Fruit fly (Drosophila melanogaster): ENCODE results near the gene CG32669.

CG32669 gene

DNA sequence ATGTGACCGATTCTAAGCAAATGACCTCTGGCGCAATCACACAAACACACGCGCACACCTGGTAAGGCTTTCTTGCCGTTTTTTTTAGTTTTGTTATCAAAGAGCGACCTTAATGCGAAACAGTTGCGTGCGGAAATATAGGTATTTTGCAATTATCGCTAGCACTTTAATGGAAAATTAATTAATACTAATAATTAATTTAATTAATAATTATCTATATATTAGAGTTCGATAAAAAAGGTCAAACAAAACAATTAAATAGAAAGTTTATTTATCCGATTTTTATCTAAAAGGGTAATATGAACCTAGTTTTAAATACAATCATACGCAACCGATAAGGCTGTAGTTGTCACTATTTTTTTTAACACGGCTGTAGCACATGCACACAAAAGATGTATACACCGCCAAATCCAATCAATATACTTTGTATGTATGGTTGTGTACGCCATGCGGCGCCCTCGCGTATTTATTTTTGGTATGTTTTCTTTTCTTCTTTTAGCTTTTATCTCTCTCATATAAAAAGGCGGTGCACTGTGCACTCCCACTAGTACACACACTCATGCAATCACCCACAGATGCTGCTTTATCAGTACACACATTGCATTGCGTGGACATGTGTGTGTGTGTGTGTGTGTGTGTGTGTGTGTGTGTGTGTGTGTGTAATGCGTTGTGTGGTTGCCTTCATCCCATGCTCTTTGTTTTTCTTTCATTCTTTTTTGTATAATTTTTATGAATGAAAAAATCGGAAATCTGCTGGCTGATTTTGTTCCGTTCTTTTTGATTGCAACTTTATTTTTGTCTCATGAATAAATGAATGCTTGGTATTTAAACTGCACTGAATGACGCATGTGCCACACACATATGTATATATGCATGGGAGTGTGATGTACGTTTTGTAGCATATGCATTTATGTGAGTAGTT lies 42.2 kb downstream of the CG32669 start (continued):
- no peak for TF ChIP-seq CG13894 (tag; optimal IDR thresholded peaks at IDR 0.05)
- TF ChIP-seq eyg (GFP tag; optimal IDR thresholded peaks at IDR 0.05) = no peak
- TF ChIP-seq chm (GFP tag; IDR thresholded peaks at IDR 0.05) = no peak
- TF ChIP-seq wek (GFP tag; optimal IDR thresholded peaks at IDR 0.05) = no peak
- no peak for TF ChIP-seq hkb (optimal IDR thresholded peaks at IDR 0.05)
- peak; percentile 65 for TF ChIP-seq hkb (GFP tag; IDR thresholded peaks at IDR 0.05)
- TF ChIP-seq CG9817 (tag; optimal IDR thresholded peaks at IDR 0.05) = peak; percentile 42
- TF ChIP-seq Med (GFP tag) = peak; percentile 20
- TF ChIP-seq pum (GFP tag; optimal IDR thresholded peaks at IDR 0.05) = no peak
- TF ChIP-seq CG1603 (tag; optimal IDR thresholded peaks at IDR 0.05) = no peak
- TF ChIP-seq slbo (GFP tag; IDR thresholded peaks at IDR 0.05) = peak; percentile 31; the same call in 1 of the 2 replicates
- peak; percentile 69 for TF ChIP-seq odd (GFP tag; optimal IDR thresholded peaks at IDR 0.05)
- no peak for TF ChIP-seq yki (optimal IDR thresholded peaks at IDR 0.05)
- no peak for TF ChIP-seq otp (GFP tag; IDR thresholded peaks at IDR 0.05)
- TF ChIP-seq wor (GFP tag; IDR thresholded peaks at IDR 0.05) = peak; percentile 53
- peak; percentile 62 for TF ChIP-seq Hr3 (GFP tag; optimal IDR thresholded peaks at IDR 0.05)
- peak; percentile 59; the same call in 1 of the 2 replicates for TF ChIP-seq lmd (GFP tag; IDR thresholded peaks at IDR 0.05)
- no peak for TF ChIP-seq CG3163 (GFP tag; optimal IDR thresholded peaks at IDR 0.05)
- TF ChIP-seq Ssrp (tag; optimal IDR thresholded peaks at IDR 0.05) = peak; percentile 82
- no peak for TF ChIP-seq dm (GFP tag; optimal IDR thresholded peaks at IDR 0.05)
- TF ChIP-seq zfh2 (GFP tag; optimal IDR thresholded peaks at IDR 0.05) = no peak
- 0 out of 3 replicates have a peak, but pooled peaks have one; percentile 39 for TF ChIP-seq zfh1 (GFP tag; IDR thresholded peaks at IDR 0.05)
- peak; percentile 31 for TF ChIP-seq CG4820 (GFP tag; optimal IDR thresholded peaks at IDR 0.05)
- TF ChIP-seq Nf-YC (tag; optimal IDR thresholded peaks at IDR 0.05) = peak; percentile 7
- no peak for TF ChIP-seq Poxn (GFP tag; IDR thresholded peaks at IDR 0.05)
- no peak for TF ChIP-seq CG8944 (GFP tag; optimal IDR thresholded peaks at IDR 0.05)
- peak; percentile 91 for TF ChIP-seq CG11696 (GFP tag; IDR thresholded peaks at IDR 0.05)
- no peak for TF ChIP-seq peb (GFP tag; IDR thresholded peaks at IDR 0.05)
- peak; percentile 15 for TF ChIP-seq B-H2 (GFP tag; optimal IDR thresholded peaks at IDR 0.05)
- no peak for TF ChIP-seq grn (GFP tag; optimal IDR thresholded peaks at IDR 0.05)
- peak; percentile 38 for TF ChIP-seq CG4424 (GFP tag; optimal IDR thresholded peaks at IDR 0.05)
- no peak; the same call in 1 of the 2 replicates for TF ChIP-seq MBD-R2 (GFP tag; IDR thresholded peaks at IDR 0.05)
- TF ChIP-seq CG3847 (GFP tag; IDR thresholded peaks at IDR 0.05) = 0 out of 2 replicates have a peak, but pooled peaks have one; percentile 29

DNA sequence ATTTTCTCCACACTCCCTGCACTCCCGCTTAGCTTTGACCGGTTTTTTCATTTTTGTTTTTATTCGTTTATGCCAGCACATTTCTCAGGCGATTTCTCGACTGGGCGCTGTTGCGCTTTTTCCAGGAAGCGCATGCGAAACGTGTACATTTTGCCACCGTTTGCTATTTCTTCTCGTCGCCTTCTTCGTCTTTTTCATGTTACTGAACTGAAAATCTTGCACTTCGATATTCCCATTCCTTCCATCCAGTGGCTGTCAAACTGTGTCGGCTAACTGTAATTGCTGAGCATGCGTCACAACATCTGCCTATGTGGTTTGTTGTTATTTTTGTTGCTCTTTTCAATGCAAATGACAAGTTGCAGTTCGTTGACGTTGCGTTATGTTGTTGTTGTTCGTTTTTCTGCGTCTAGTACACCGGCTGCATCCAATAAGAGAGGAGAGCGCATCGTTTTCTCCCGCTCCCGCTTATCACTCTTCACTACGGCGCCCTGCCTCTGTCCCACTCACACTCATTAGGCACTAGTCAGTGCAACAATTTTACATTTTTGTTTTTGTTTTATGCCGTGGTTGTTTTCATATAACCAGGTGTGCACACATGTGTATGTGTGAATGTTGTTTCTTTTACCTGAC lies 42.9 kb downstream of the CG32669 start:
- TF ChIP-seq Med (GFP tag) (peak; percentile 7), ci (GFP tag; IDR thresholded peaks at IDR 0.05) (peak; percentile 40; the same call in 1 of the 3 replicates), Trl (optimal IDR thresholded peaks at IDR 0.05) (peak; percentile 34 to 64), Trl (GFP tag; optimal IDR thresholded peaks at IDR 0.05) (no peak), CG7556 (GFP tag; optimal IDR thresholded peaks at IDR 0.05) (no peak), Stat92E (GFP tag; optimal IDR thresholded peaks at IDR 0.05) (peak in 1 of 3 experiments; percentile 66), cad (GFP tag; optimal IDR thresholded peaks at IDR 0.05) (peak; percentile 35), CG10147 (GFP tag; optimal IDR thresholded peaks at IDR 0.05) (no peak), da (GFP tag; optimal IDR thresholded peaks at IDR 0.05) (peak; percentile 17), CG18262 (tag; optimal IDR thresholded peaks at IDR 0.05) (no peak), CG10321 (GFP tag; IDR thresholded peaks at IDR 0.05) (0 out of 2 replicates have a peak, but pooled peaks have one; percentile 5), CG15479 (GFP tag; optimal IDR thresholded peaks at IDR 0.05) (peak; percentile 59), insv (GFP tag; optimal IDR thresholded peaks at IDR 0.05) (peak in 1 of 2 experiments; percentile 51), TFAM (GFP tag; optimal IDR thresholded peaks at IDR 0.05) (no peak), CG4360 (GFP tag; IDR thresholded peaks at IDR 0.05) (peak; percentile 89), crol (GFP tag; IDR thresholded peaks at IDR 0.05) (peak; percentile 29; the same call in 1 of the 2 replicates), chinmo (GFP tag; IDR thresholded peaks at IDR 0.05; ENCODE audit: partially characterized antibody) (peak; percentile 66; the same call in 1 of the 4 replicates), Elba2 (GFP tag; optimal IDR thresholded peaks at IDR 0.05) (peak; percentile 68)

Data from whole organism, embryonic.